Fruit fly (Drosophila melanogaster): Measurements from ENCODE around the gene CG6040.

dm6 chr3R:19091749-19092264 lies 5.0 kb upstream of the CG6040 start:
- TF ChIP-seq psq (optimal IDR thresholded peaks at IDR 0.05) (no peak), h (optimal IDR thresholded peaks at IDR 0.05) (no peak), ttk (optimal IDR thresholded peaks at IDR 0.05) (no peak), Myc (optimal IDR thresholded peaks at IDR 0.05) (no peak), insv (optimal IDR thresholded peaks at IDR 0.05) (no peak), Sin3A (optimal IDR thresholded peaks at IDR 0.05) (no peak)
